Fruit fly (Drosophila melanogaster) whole organism: ENCODE data around the gene CG15578.

ENCODE experiments used
- CG8478 ChIP-seq: fragments of >200 bp; optimal IDR thresholded peaks from 2 replicates; lab custom pipeline; 2018; ENCODE audit warnings: inconsistent platforms
- psq ChIP-seq: fragments of >200 bp; optimal IDR thresholded peaks from 2 replicates; lab custom pipeline; 2017

- no peak for TF ChIP-seq psq
- TF ChIP-seq CG8478: no peak
These were observed 12.0 kb downstream of the CG15578 start, which contains the start of gene CG12691 for dm6 chrX:4265797-4266196.
